Worm (Caenorhabditis elegans) whole organism, L2 larva: ENCODE results near the gene T01G1.2.

ENCODE experiments used
- F13H6.1 ChIP-seq: sonication (generic microtip); optimal IDR thresholded peaks from 2 replicates; lab custom pipeline; 2016; ENCODE audit warnings: missing genetic modification characterization, missing compliant biosample characterization
- blmp-1 ChIP-seq: sonication (generic microtip); optimal IDR thresholded peaks from 2 replicates; lab custom pipeline; 2017; ENCODE audit warnings: missing genetic modification characterization, mild to moderate bottlenecking, missing compliant biosample characterization, antibody characterized with exemption, moderate library complexity; ENCODE audit not compliant: insufficient read depth
- lin-11 ChIP-seq: fragments of 150-350 bp; sonication (generic microtip); optimal IDR thresholded peaks from 2 replicates; lab custom pipeline; 2014; ENCODE audit warnings: missing biosample characterization, missing genetic modification characterization, inconsistent platforms, mixed read lengths
- mab-5 ChIP-seq: fragments of 150-350 bp; optimal IDR thresholded peaks from 2 replicates; lab custom pipeline; 2014; ENCODE audit warnings: missing biosample characterization, missing genetic modification characterization
- mbf-1 ChIP-seq: sonication (generic microtip); optimal IDR thresholded peaks from 2 replicates; lab custom pipeline; 2017; ENCODE audit warnings: missing biosample characterization, missing genetic modification characterization
- mdl-1 ChIP-seq, 2 experiments: fragments of 150-350 bp in 1 of 2; sonication (generic microtip) in 1 of 2; optimal IDR thresholded peaks; 2 replicates each; lab custom pipeline; 2017; ENCODE audit warnings: missing biosample characterization in 2 of 2, missing genetic modification characterization in 2 of 2
- nhr-11 ChIP-seq: fragments of 150-350 bp; optimal IDR thresholded peaks from 2 replicates; lab custom pipeline; 2014; ENCODE audit warnings: missing biosample characterization, missing genetic modification characterization
- nhr-12 ChIP-seq: fragments of 150-350 bp; optimal IDR thresholded peaks from 2 replicates; lab custom pipeline; 2014; ENCODE audit warnings: missing biosample characterization, missing genetic modification characterization
- nhr-129 ChIP-seq: fragments of 150-350 bp; optimal IDR thresholded peaks from 2 replicates; lab custom pipeline; 2014; ENCODE audit warnings: missing biosample characterization, missing genetic modification characterization
- nhr-77 ChIP-seq: fragments of 150-350 bp; optimal IDR thresholded peaks from 2 replicates; lab custom pipeline; 2014; ENCODE audit warnings: missing biosample characterization, missing genetic modification characterization
- skn-1 ChIP-seq: sonication (generic microtip); optimal IDR thresholded peaks from 2 replicates; lab custom pipeline; 2017; ENCODE audit warnings: missing biosample characterization, missing genetic modification characterization
- sma-9 ChIP-seq, 2 experiments: fragments of 150-350 bp in 1 of 2; sonication (generic microtip) in 1 of 2; optimal IDR thresholded peaks; 2 replicates each; lab custom pipeline; 2014 to 2016; ENCODE audit warnings: missing genetic modification characterization in 2 of 2, mild to moderate bottlenecking in 1 of 2, missing biosample characterization in 1 of 2, missing compliant biosample characterization in 1 of 2, missing genetic modification reagents in 1 of 2, moderate library complexity in 1 of 2
- snpc-4 ChIP-seq: fragments of 150-350 bp; optimal IDR thresholded peaks from 2 replicates; lab custom pipeline; 2014; ENCODE audit warnings: missing biosample characterization, missing genetic modification characterization
- ztf-1 ChIP-seq: fragments of 200-800 bp; sonication (Bioruptor generic); conservative IDR thresholded peaks from 2 replicates; pipeline ENCODE4 v1.3.6; 2022; ENCODE audit warnings: missing genetic modification characterization, missing compliant biosample characterization

- TF ChIP-seq mdl-1 (tag; optimal IDR thresholded peaks at IDR 0.05; lab: Kevin White, UChicago) (no peak), mbf-1 (no peak), nhr-11 (no peak), skn-1 (no peak), nhr-77 (tag; lab: Kevin White, UChicago) (no peak), ztf-1 (GFP tag; lab: Robert Waterston, UW) (no peak), sma-9 (GFP tag; optimal IDR thresholded peaks at IDR 0.05; lab: Kevin White, UChicago) (no peak), sma-9 (tag; optimal IDR thresholded peaks at IDR 0.05; lab: Kevin White, UChicago) (no peak), snpc-4 (tag; lab: Kevin White, UChicago) (no peak), F13H6.1 (tag; lab: Kevin White, UChicago) (no peak), mab-5 (tag; lab: Kevin White, UChicago) (no peak), nhr-12 (tag; lab: Kevin White, UChicago) (no peak), nhr-129 (tag; lab: Kevin White, UChicago) (no peak), lin-11 (tag; lab: Kevin White, UChicago) (no peak), blmp-1 (tag; lab: Kevin White, UChicago) (no peak)
Observed at ce11 chrIV:11372366-11372997, 18.3 kb downstream of the T01G1.2 start, which contains the start of gene cbd-1.
